Fruit fly (Drosophila melanogaster): ENCODE results near the gene spartin.

The spartin gene

dm6 chr3R:4641254-4641573 lies 13.4 kb upstream of the spartin start:
- TF ChIP-seq vri (GFP tag; optimal IDR thresholded peaks at IDR 0.05): peak; percentile 60
- no peak for TF ChIP-seq eg (GFP tag; IDR thresholded peaks at IDR 0.05)

- peak; percentile 66 for TF ChIP-seq dsx (GFP tag; optimal IDR thresholded peaks at IDR 0.05; ENCODE audit: poor library complexity, severe bottlenecking)
- peak; percentile 70 for TF ChIP-seq CG31627 (GFP tag; optimal IDR thresholded peaks at IDR 0.05)
- peak; percentile 67 for TF ChIP-seq Gug (GFP tag; IDR thresholded peaks at IDR 0.05)
- TF ChIP-seq esn (GFP tag; optimal IDR thresholded peaks at IDR 0.05): peak; percentile 72
- TF ChIP-seq CG8632 (GFP tag; optimal IDR thresholded peaks at IDR 0.05): peak; percentile 78
- no peak for TF ChIP-seq CG9139 (GFP tag; optimal IDR thresholded peaks at IDR 0.05)
- TF ChIP-seq Eip78C (GFP tag): peak; percentile 87
- peak; percentile 83 for TF ChIP-seq CG11294 (GFP tag; IDR thresholded peaks at IDR 0.05)
- peak; percentile 81 for TF ChIP-seq CG34406 (GFP tag; optimal IDR thresholded peaks at IDR 0.05)
- TF ChIP-seq CG16779 (tag; optimal IDR thresholded peaks at IDR 0.05): no peak
- no peak for TF ChIP-seq spab (GFP tag; optimal IDR thresholded peaks at IDR 0.05)
- peak; percentile 65 for TF ChIP-seq net (GFP tag; optimal IDR thresholded peaks at IDR 0.05)
- no peak for TF ChIP-seq svp (GFP tag)
- peak; percentile 53 for TF ChIP-seq CG8319 (GFP tag; optimal IDR thresholded peaks at IDR 0.05)
- peak; percentile 62 for TF ChIP-seq CG11902 (GFP tag; optimal IDR thresholded peaks at IDR 0.05)
- no peak for TF ChIP-seq vri (GFP tag; optimal IDR thresholded peaks at IDR 0.05)
- TF ChIP-seq Sox102F (GFP tag; optimal IDR thresholded peaks at IDR 0.05): peak; percentile 41
- TF ChIP-seq CG1621 (tag; optimal IDR thresholded peaks at IDR 0.05): peak; percentile 48
- no peak for TF ChIP-seq CG6854 (GFP tag; optimal IDR thresholded peaks at IDR 0.05)
- TF ChIP-seq cyc (GFP tag; optimal IDR thresholded peaks at IDR 0.05): peak; percentile 76
- peak; percentile 8 for TF ChIP-seq fkh (GFP tag; optimal IDR thresholded peaks at IDR 0.05)
- peak; percentile 35 for TF ChIP-seq Ets21C (GFP tag; optimal IDR thresholded peaks at IDR 0.05)
- TF ChIP-seq CG3919 (GFP tag; optimal IDR thresholded peaks at IDR 0.05): peak; percentile 74
- no peak for TF ChIP-seq CG6276 (GFP tag; optimal IDR thresholded peaks at IDR 0.05)
- TF ChIP-seq Eip93F (GFP tag; optimal IDR thresholded peaks at IDR 0.05): no peak
- TF ChIP-seq CG10669 (GFP tag; optimal IDR thresholded peaks at IDR 0.05): peak; percentile 77
- TF ChIP-seq CG6808 (GFP tag; optimal IDR thresholded peaks at IDR 0.05): peak; percentile 51
- TF ChIP-seq Hr38 (GFP tag; optimal IDR thresholded peaks at IDR 0.05): no peak
- peak; percentile 75 for TF ChIP-seq Sox15 (GFP tag; optimal IDR thresholded peaks at IDR 0.05)
- TF ChIP-seq fd85E (GFP tag; optimal IDR thresholded peaks at IDR 0.05): no peak
- peak; percentile 43 for TF ChIP-seq topi (GFP tag; optimal IDR thresholded peaks at IDR 0.05)
- TF ChIP-seq CG7368 (GFP tag; optimal IDR thresholded peaks at IDR 0.05): peak; percentile 60
- no peak; the same call in 2 of the 3 replicates for TF ChIP-seq CG8119 (GFP tag; IDR thresholded peaks at IDR 0.05)
- peak; percentile 74 for TF ChIP-seq Lpt (GFP tag; optimal IDR thresholded peaks at IDR 0.05)
- peak; percentile 85 for TF ChIP-seq OdsH (GFP tag; optimal IDR thresholded peaks at IDR 0.05)
- peak; percentile 64 for TF ChIP-seq Met (GFP tag; optimal IDR thresholded peaks at IDR 0.05)
- peak; percentile 53 for TF ChIP-seq pdm3 (GFP tag; optimal IDR thresholded peaks at IDR 0.05)
- TF ChIP-seq acj6 (GFP tag; optimal IDR thresholded peaks at IDR 0.05): peak; percentile 84
- peak; percentile 85 for TF ChIP-seq CG3032 (tag; optimal IDR thresholded peaks at IDR 0.05)
- TF ChIP-seq CG6792 (GFP tag; optimal IDR thresholded peaks at IDR 0.05): peak; percentile 60
- TF ChIP-seq lz (GFP tag; optimal IDR thresholded peaks at IDR 0.05): peak; percentile 74
- TF ChIP-seq CG10631 (GFP tag; optimal IDR thresholded peaks at IDR 0.05): peak; percentile 85
- peak; percentile 81 for TF ChIP-seq achi (GFP tag; optimal IDR thresholded peaks at IDR 0.05)
- TF ChIP-seq CG4318 (GFP tag; optimal IDR thresholded peaks at IDR 0.05): peak; percentile 80
- TF ChIP-seq ss (GFP tag; optimal IDR thresholded peaks at IDR 0.05): peak in 1 of 2 experiments; percentile 54
- TF ChIP-seq CG32006 (GFP tag; optimal IDR thresholded peaks at IDR 0.05): peak; percentile 86
- peak in 1 of 2 experiments; percentile 77 for TF ChIP-seq salr (GFP tag; optimal IDR thresholded peaks at IDR 0.05)
- peak; percentile 78 for TF ChIP-seq Ets96B (tag; optimal IDR thresholded peaks at IDR 0.05)
- TF ChIP-seq dac (GFP tag; optimal IDR thresholded peaks at IDR 0.05): peak; percentile 43
Measured at dm6 chr3R:4641616-4642102, 12.9 kb upstream of the spartin start, which contains the start of the genes CG9775, MED31 and slx1. Gene CG9775 (minus strand): TSS chr3R:4641838. Gene MED31 (plus strand): TSS chr3R:4641963. Gene slx1 (plus strand): TSS chr3R:4641963.
